Worm (Caenorhabditis elegans) whole organism, L1 larva: ENCODE results near the gene npp-1.

Experiments used
- C04F5.9 ChIP-seq: sonication (generic microtip); optimal IDR thresholded peaks from 2 replicates; lab custom pipeline; 2016; ENCODE audit warnings: missing genetic modification characterization, missing compliant biosample characterization
- C34B4.2 ChIP-seq: sonication (generic microtip); optimal IDR thresholded peaks from 2 replicates; lab custom pipeline; 2017; ENCODE audit warnings: mild to moderate bottlenecking, missing genetic modification characterization, missing compliant biosample characterization
- F16B12.6 ChIP-seq: fragments of 150-350 bp; optimal IDR thresholded peaks from 2 replicates; lab custom pipeline; 2014; ENCODE audit warnings: missing biosample characterization, missing genetic modification characterization
- aly-2 ChIP-seq: fragments of 150-350 bp; optimal IDR thresholded peaks from 2 replicates; lab custom pipeline; 2014; ENCODE audit warnings: missing biosample characterization, missing genetic modification characterization
- ama-1 ChIP-seq: fragments of 150-350 bp; optimal IDR thresholded peaks from 2 replicates; lab custom pipeline; 2014
- ceh-8 ChIP-seq: fragments of 200-800 bp; sonication (Bioruptor generic); optimal IDR thresholded peaks from 2 replicates; lab custom pipeline; 2018; ENCODE audit warnings: mild to moderate bottlenecking, missing genetic modification characterization, moderate library complexity, missing compliant biosample characterization
- ceh-82 ChIP-seq, 3 experiments: fragments of 150-350 bp in 1 of 3; sonication (generic microtip) in 2 of 3; optimal IDR thresholded peaks; 2 replicates each; lab custom pipeline; 2014 to 2017; ENCODE audit warnings: missing biosample characterization in 3 of 3, missing genetic modification characterization in 3 of 3
- ceh-90 ChIP-seq: sonication (generic microtip); optimal IDR thresholded peaks from 2 replicates; lab custom pipeline; 2016; ENCODE audit warnings: missing genetic modification characterization, missing compliant biosample characterization
- ces-1 ChIP-seq: fragments of 150-350 bp; optimal IDR thresholded peaks from 2 replicates; lab custom pipeline; 2014; ENCODE audit warnings: missing biosample characterization, missing genetic modification reagents, missing genetic modification characterization
- efl-1 ChIP-seq, 4 experiments: fragments of 150-350 bp; optimal IDR thresholded peaks in 3 of 4; peaks in 1 of 4; 1 replicate in 1 of 4; 2 replicates in 3 of 4; lab custom pipeline; 2014; ENCODE audit warnings: missing biosample characterization in 2 of 4, missing genetic modification characterization in 2 of 4, missing genetic modification reagents in 2 of 4
- elt-2 ChIP-seq: sonication (generic microtip); optimal IDR thresholded peaks from 2 replicates; lab custom pipeline; 2016; ENCODE audit warnings: missing genetic modification characterization, mild to moderate bottlenecking, inconsistent platforms, missing compliant biosample characterization, missing genetic modification reagents
- elt-3 ChIP-seq, 6 experiments: fragments of 150-350 bp in 1 of 6; sonication (generic microtip); optimal IDR thresholded peaks; 2 replicates each; lab custom pipeline; 2017 to 2018; ENCODE audit warnings: missing biosample characterization in 6 of 6, missing genetic modification characterization in 6 of 6, inconsistent platforms in 1 of 6
- ets-5 ChIP-seq: fragments of 200-800 bp; sonication (Bioruptor generic); IDR thresholded peaks from 2 replicates; pipeline ENCODE4 v1.3.6; 2022; ENCODE audit warnings: missing genetic modification characterization, missing compliant biosample characterization
- fkh-10 ChIP-seq: sonication (generic microtip); optimal IDR thresholded peaks from 2 replicates; lab custom pipeline; 2017; ENCODE audit warnings: missing biosample characterization, missing genetic modification reagents, missing genetic modification characterization
- lsy-2 ChIP-seq, 2 experiments: fragments of 150-350 bp; optimal IDR thresholded peaks; 2 replicates each; lab custom pipeline; 2014; ENCODE audit warnings: missing biosample characterization in 2 of 2, missing genetic modification characterization in 2 of 2
- mdl-1 ChIP-seq, 2 experiments: fragments of 150-350 bp; optimal IDR thresholded peaks; 2 replicates each; lab custom pipeline; 2014 to 2017; ENCODE audit warnings: missing biosample characterization in 2 of 2, missing genetic modification characterization in 2 of 2, inconsistent platforms in 1 of 2
- mep-1 ChIP-seq: fragments of 150-350 bp; optimal IDR thresholded peaks from 2 replicates; lab custom pipeline; 2014; ENCODE audit warnings: missing biosample characterization, missing genetic modification characterization
- nhr-12 ChIP-seq: sonication (generic microtip); optimal IDR thresholded peaks from 2 replicates; lab custom pipeline; 2017; ENCODE audit warnings: missing biosample characterization, missing genetic modification characterization
- nhr-237 ChIP-seq: fragments of 150-350 bp; optimal IDR thresholded peaks from 2 replicates; lab custom pipeline; 2014; ENCODE audit warnings: missing biosample characterization, missing genetic modification characterization
- nhr-28 ChIP-seq: fragments of 150-350 bp; optimal IDR thresholded peaks from 2 replicates; lab custom pipeline; 2014; ENCODE audit warnings: missing biosample characterization, missing genetic modification characterization
- nhr-47 ChIP-seq: sonication (generic microtip); optimal IDR thresholded peaks from 2 replicates; lab custom pipeline; 2016; ENCODE audit warnings: mild to moderate bottlenecking, missing genetic modification characterization, moderate library complexity, missing compliant biosample characterization
- nhr-76 ChIP-seq: sonication (generic microtip); optimal IDR thresholded peaks from 2 replicates; lab custom pipeline; 2017; ENCODE audit warnings: missing biosample characterization, missing genetic modification characterization
- nhr-77 ChIP-seq: fragments of 150-350 bp; optimal IDR thresholded peaks from 2 replicates; lab custom pipeline; 2014; ENCODE audit warnings: missing biosample characterization, missing genetic modification characterization
- sup-37 ChIP-seq: fragments of 200-800 bp; sonication (Bioruptor generic); optimal IDR thresholded peaks from 2 replicates; lab custom pipeline; 2018; ENCODE audit warnings: mild to moderate bottlenecking, missing genetic modification characterization, missing compliant biosample characterization
- tlp-1 ChIP-seq: fragments of 150-350 bp; optimal IDR thresholded peaks from 2 replicates; lab custom pipeline; 2014; ENCODE audit warnings: missing biosample characterization, missing genetic modification characterization
- unc-30 ChIP-seq: sonication (generic microtip); optimal IDR thresholded peaks from 2 replicates; lab custom pipeline; 2017; ENCODE audit warnings: missing biosample characterization, missing genetic modification characterization
- zip-4 ChIP-seq: fragments of 200-800 bp; sonication (Bioruptor generic); optimal IDR thresholded peaks from 2 replicates; lab custom pipeline; 2018; ENCODE audit warnings: mild to moderate bottlenecking, missing genetic modification characterization, moderate library complexity, missing compliant biosample characterization

npp-1 gene

ce11 chrIV:9899227-9899626 lies 40.9 kb downstream of the npp-1 start (continued):
- TF ChIP-seq ces-1 (GFP tag; lab: Kevin White, UChicago) (no peak), ama-1 (no peak), nhr-77 (no peak), nhr-28 (no peak), C04F5.9 (tag; lab: Kevin White, UChicago) (no peak), ceh-90 (tag; lab: Kevin White, UChicago) (no peak), mep-1 (tag; lab: Kevin White, UChicago) (peak; percentile 19), F16B12.6 (tag; lab: Kevin White, UChicago) (no peak), efl-1 (optimal IDR thresholded peaks at IDR 0.05; lab: Kevin White, UChicago) (peak; percentile 34 to 45), efl-1 (GFP tag; optimal IDR thresholded peaks at IDR 0.05 in 1 of 2; lab: Kevin White, UChicago) (peak; percentile 37 to 93), nhr-12 (tag; lab: Kevin White, UChicago) (no peak), ets-5 (GFP tag; lab: Robert Waterston, UW) (no peak), mdl-1 (tag; optimal IDR thresholded peaks at IDR 0.05; lab: Kevin White, UChicago) (no peak), elt-2 (tag; lab: Kevin White, UChicago) (no peak), ceh-8 (GFP tag; lab: Kevin White, UChicago) (no peak), aly-2 (tag; lab: Kevin White, UChicago) (no peak), unc-30 (tag; lab: Kevin White, UChicago) (no peak), lsy-2 (tag; optimal IDR thresholded peaks at IDR 0.05; lab: Kevin White, UChicago) (no peak), nhr-76 (tag; lab: Kevin White, UChicago) (no peak), zip-4 (GFP tag; lab: Kevin White, UChicago) (no peak), nhr-237 (tag; lab: Kevin White, UChicago) (no peak), fkh-10 (GFP tag; lab: Kevin White, UChicago) (peak; percentile 14), sup-37 (GFP tag; lab: Kevin White, UChicago) (no peak), ceh-82 (tag; optimal IDR thresholded peaks at IDR 0.05; lab: Kevin White, UChicago) (peak in 1 of 3 experiments; percentile 7), C34B4.2 (tag; lab: Kevin White, UChicago) (no peak), nhr-47 (tag; lab: Kevin White, UChicago) (no peak), tlp-1 (tag; lab: Kevin White, UChicago) (no peak)

ce11 chrIV:9903608-9904007 lies 45.3 kb downstream of the npp-1 start, which contains the start of gene best-13:
best-13 (plus strand) TSS chrIV:9903908.
- TF ChIP-seq efl-1 (optimal IDR thresholded peaks at IDR 0.05; lab: Kevin White, UChicago) (no peak), efl-1 (GFP tag; optimal IDR thresholded peaks at IDR 0.05 in 1 of 2; lab: Kevin White, UChicago) (no peak), sup-37 (GFP tag; lab: Kevin White, UChicago) (no peak), elt-3 (tag; optimal IDR thresholded peaks at IDR 0.05; lab: Kevin White, UChicago) (no peak), ceh-8 (GFP tag; lab: Kevin White, UChicago) (no peak)
